Fruit fly (Drosophila melanogaster) whole organism, embryonic: ENCODE data around the gene CG7953.

Source experiments
- CG10959 ChIP-seq: fragments of 200-800 bp; sonication (Bioruptor generic); IDR thresholded peaks from 2 replicates; pipeline ENCODE4 v1.3.6; 2022; ENCODE audit warnings: missing biosample characterization, missing genetic modification characterization
- CG11504 ChIP-seq: fragments of 200-800 bp; sonication (Bioruptor generic); optimal IDR thresholded peaks from 3 replicates; lab custom pipeline; 2019; ENCODE audit warnings: missing biosample characterization, mild to moderate bottlenecking, missing genetic modification characterization, moderate library complexity
- CG13296 ChIP-seq: fragments of 200-800 bp; sonication (Bioruptor generic); optimal IDR thresholded peaks from 3 replicates; lab custom pipeline; 2018; ENCODE audit warnings: missing biosample characterization, mild to moderate bottlenecking, missing genetic modification characterization
- CG17328 ChIP-seq: fragments of 200-800 bp; sonication (Bioruptor generic); IDR thresholded peaks from 2 replicates; pipeline ENCODE4 v1.3.6; 2022; ENCODE audit warnings: missing biosample characterization, missing genetic modification characterization
- CG17385 ChIP-seq: fragments of 200-800 bp; sonication (Bioruptor generic); optimal IDR thresholded peaks from 3 replicates; lab custom pipeline; 2018; ENCODE audit warnings: missing biosample characterization, mild to moderate bottlenecking, missing genetic modification characterization
- CG17912 ChIP-seq: fragments of 200-800 bp; sonication (Bioruptor generic); optimal IDR thresholded peaks from 2 replicates; lab custom pipeline; 2018; ENCODE audit warnings: missing biosample characterization, mild to moderate bottlenecking, missing genetic modification characterization
- CG18599 ChIP-seq: fragments of 200-800 bp; sonication (Bioruptor generic); optimal IDR thresholded peaks from 3 replicates; lab custom pipeline; 2017; ENCODE audit warnings: missing biosample characterization, missing genetic modification characterization, mild to moderate bottlenecking, moderate library complexity, missing genetic modification reagents
- CG2199 ChIP-seq: fragments of 200-800 bp; sonication (Bioruptor generic); IDR thresholded peaks from 3 replicates; pipeline ENCODE4 v1.3.6; 2022; ENCODE audit warnings: missing biosample characterization, missing genetic modification characterization
- CG2875 ChIP-seq: fragments of 200-800 bp; sonication (Bioruptor generic); optimal IDR thresholded peaks from 2 replicates; lab custom pipeline; 2017; ENCODE audit warnings: missing biosample characterization, mild to moderate bottlenecking, missing genetic modification characterization, missing genetic modification reagents
- CG31365 ChIP-seq: fragments of 200-800 bp; sonication (Bioruptor generic); optimal IDR thresholded peaks from 2 replicates; lab custom pipeline; 2018; ENCODE audit warnings: missing biosample characterization, mild to moderate bottlenecking, missing genetic modification characterization
- CG34376 ChIP-seq: fragments of 200-800 bp; sonication (Bioruptor generic); optimal IDR thresholded peaks from 2 replicates; lab custom pipeline; 2018; ENCODE audit warnings: missing biosample characterization, mild to moderate bottlenecking, missing genetic modification characterization
- CG4617 ChIP-seq: fragments of 200-800 bp; sonication (Bioruptor generic); optimal IDR thresholded peaks from 3 replicates; lab custom pipeline; 2016; ENCODE audit warnings: missing biosample characterization, missing genetic modification characterization, borderline replicate concordance
- CG4854 ChIP-seq: fragments of 200-800 bp; sonication (Bioruptor generic); optimal IDR thresholded peaks from 2 replicates; lab custom pipeline; 2016; ENCODE audit warnings: missing biosample characterization, missing genetic modification characterization, inconsistent platforms
- CG6272 ChIP-seq: fragments of 200-800 bp; sonication (Bioruptor generic); IDR thresholded peaks from 2 replicates; pipeline ENCODE4 v1.3.6; 2022; ENCODE audit warnings: missing biosample characterization, missing genetic modification characterization
- CG7839 ChIP-seq: fragments of 200-800 bp; sonication (Bioruptor generic); optimal IDR thresholded peaks from 3 replicates; lab custom pipeline; 2018; ENCODE audit warnings: missing biosample characterization, mild to moderate bottlenecking, missing genetic modification characterization, moderate library complexity
- CG8281 ChIP-seq: fragments of 200-800 bp; sonication (Bioruptor generic); optimal IDR thresholded peaks from 2 replicates; lab custom pipeline; 2018; ENCODE audit warnings: missing biosample characterization, mild to moderate bottlenecking, missing genetic modification characterization, moderate library complexity
- Dip2 ChIP-seq: fragments of 200-800 bp; sonication (Bioruptor generic); IDR thresholded peaks from 2 replicates; pipeline ENCODE4 v1.3.6; 2022; ENCODE audit warnings: missing biosample characterization, missing genetic modification characterization
- Dll ChIP-seq: fragments of 200-800 bp; sonication (Bioruptor generic); IDR thresholded peaks from 4 replicates; pipeline ENCODE4 v1.3.6; 2022; ENCODE audit warnings: missing biosample characterization, missing genetic modification characterization; ENCODE audit not compliant: partially characterized antibody
- Doc3 ChIP-seq: fragments of 200-800 bp; sonication (Bioruptor generic); IDR thresholded peaks from 3 replicates; pipeline ENCODE4 v1.3.6; 2022; ENCODE audit warnings: missing biosample characterization, missing genetic modification characterization; ENCODE audit not compliant: partially characterized antibody
- Fer1 ChIP-seq: fragments of 200-800 bp; sonication (Bioruptor generic); optimal IDR thresholded peaks from 2 replicates; lab custom pipeline; 2017; ENCODE audit warnings: missing biosample characterization, mild to moderate bottlenecking, missing genetic modification characterization
- H2.0 ChIP-seq: fragments of 200-800 bp; sonication (Bioruptor generic); IDR thresholded peaks from 2 replicates; pipeline ENCODE4 v1.3.6; 2022; ENCODE audit warnings: missing biosample characterization, missing genetic modification characterization
- HLH54F ChIP-seq: fragments of 200-800 bp; sonication (Bioruptor generic); optimal IDR thresholded peaks from 3 replicates; lab custom pipeline; 2016; ENCODE audit warnings: missing biosample characterization, missing genetic modification characterization
- Hey ChIP-seq: fragments of 200-800 bp; sonication (Bioruptor generic); optimal IDR thresholded peaks from 3 replicates; lab custom pipeline; 2018; ENCODE audit warnings: missing biosample characterization, mild to moderate bottlenecking, missing genetic modification characterization
- Hmr ChIP-seq: fragments of 200-800 bp; sonication (Bioruptor generic); optimal IDR thresholded peaks from 3 replicates; lab custom pipeline; 2017; ENCODE audit warnings: mild to moderate bottlenecking, missing biosample characterization, missing genetic modification reagents, missing genetic modification characterization
- Lpt ChIP-seq: fragments of >200 bp; optimal IDR thresholded peaks from 2 replicates; lab custom pipeline; 2018; ENCODE audit warnings: missing biosample characterization, missing genetic modification characterization
- Mrtf ChIP-seq: fragments of 200-800 bp; sonication (Bioruptor generic); IDR thresholded peaks from 3 replicates; pipeline ENCODE4 v1.3.6; 2022; ENCODE audit warnings: missing biosample characterization, missing genetic modification characterization
- Myb ChIP-seq: fragments of 200-800 bp; sonication (Bioruptor generic); optimal IDR thresholded peaks from 2 replicates; lab custom pipeline; 2016; ENCODE audit warnings: missing biosample characterization, missing genetic modification characterization
- Oli ChIP-seq: fragments of 200-800 bp; sonication (Bioruptor generic); optimal IDR thresholded peaks from 2 replicates; lab custom pipeline; 2018; ENCODE audit warnings: missing biosample characterization, mild to moderate bottlenecking, missing genetic modification characterization, moderate library complexity
- Opbp ChIP-seq: fragments of 200-800 bp; sonication (Bioruptor generic); IDR thresholded peaks from 3 replicates; pipeline ENCODE4 v1.3.6; 2022; ENCODE audit warnings: missing biosample characterization, missing genetic modification characterization; ENCODE audit not compliant: partially characterized antibody
- Poxn ChIP-seq: fragments of 200-800 bp; sonication (Bioruptor generic); IDR thresholded peaks from 2 replicates; pipeline ENCODE4 v1.3.6; 2022; ENCODE audit warnings: missing biosample characterization, missing genetic modification characterization
- Vsx1 ChIP-seq: fragments of 200-800 bp; sonication (Bioruptor generic); optimal IDR thresholded peaks from 2 replicates; lab custom pipeline; 2017; ENCODE audit warnings: missing biosample characterization, mild to moderate bottlenecking, missing genetic modification characterization, missing genetic modification reagents
- amos ChIP-seq: fragments of 200-800 bp; sonication (Bioruptor generic); IDR thresholded peaks from 2 replicates; pipeline ENCODE4 v1.3.6; 2022; ENCODE audit warnings: missing biosample characterization, missing genetic modification characterization; ENCODE audit not compliant: partially characterized antibody
- ash1 ChIP-seq: fragments of 200-800 bp; sonication (Bioruptor generic); optimal IDR thresholded peaks from 2 replicates; lab custom pipeline; 2018; ENCODE audit warnings: missing biosample characterization, mild to moderate bottlenecking, missing genetic modification characterization
- btn ChIP-seq: fragments of 200-800 bp; sonication (Bioruptor generic); optimal IDR thresholded peaks from 2 replicates; lab custom pipeline; 2016; ENCODE audit warnings: missing biosample characterization, missing genetic modification characterization
- caup ChIP-seq: fragments of 200-800 bp; sonication (Bioruptor generic); optimal IDR thresholded peaks from 3 replicates; lab custom pipeline; 2017; ENCODE audit warnings: missing biosample characterization, mild to moderate bottlenecking, missing genetic modification characterization, moderate library complexity; ENCODE audit not compliant: severe bottlenecking
- dati ChIP-seq: fragments of 200-800 bp; sonication (Bioruptor generic); IDR thresholded peaks from 2 replicates; pipeline ENCODE4 v1.3.6; 2022; ENCODE audit warnings: missing biosample characterization, missing genetic modification characterization
- dmrt11E ChIP-seq: fragments of 200-800 bp; sonication (Bioruptor generic); optimal IDR thresholded peaks from 3 replicates; lab custom pipeline; 2018; ENCODE audit warnings: missing biosample characterization, mild to moderate bottlenecking, missing genetic modification characterization, moderate library complexity
- fd64A ChIP-seq: fragments of 200-800 bp; sonication (Bioruptor generic); optimal IDR thresholded peaks from 3 replicates; lab custom pipeline; 2018; ENCODE audit warnings: missing biosample characterization, mild to moderate bottlenecking, missing genetic modification characterization
- jing ChIP-seq: fragments of 200-800 bp; sonication (Bioruptor generic); optimal IDR thresholded peaks from 2 replicates; lab custom pipeline; 2018; ENCODE audit warnings: missing biosample characterization, mild to moderate bottlenecking, missing genetic modification characterization
- ken ChIP-seq: fragments of 200-800 bp; sonication (Bioruptor generic); IDR thresholded peaks from 3 replicates; pipeline ENCODE4 v1.3.6; 2022; ENCODE audit warnings: missing biosample characterization, missing genetic modification characterization
- knrl ChIP-seq: fragments of 200-800 bp; sonication (Bioruptor generic); IDR thresholded peaks from 3 replicates; pipeline ENCODE4 v1.3.6; 2022; ENCODE audit warnings: missing biosample characterization, missing genetic modification characterization; ENCODE audit not compliant: partially characterized antibody
- mld ChIP-seq: fragments of 200-800 bp; sonication (Bioruptor generic); IDR thresholded peaks from 3 replicates; pipeline ENCODE4 v1.3.6; 2022; ENCODE audit warnings: missing biosample characterization, missing genetic modification characterization; ENCODE audit not compliant: partially characterized antibody
- nerfin-2 ChIP-seq: fragments of 200-800 bp; sonication (Bioruptor generic); IDR thresholded peaks from 2 replicates; pipeline ENCODE4 v1.3.6; 2022; ENCODE audit warnings: missing biosample characterization, missing genetic modification characterization; ENCODE audit not compliant: partially characterized antibody
- oc ChIP-seq: fragments of 200-800 bp; sonication (Bioruptor generic); optimal IDR thresholded peaks from 2 replicates; lab custom pipeline; 2018; ENCODE audit warnings: missing biosample characterization, mild to moderate bottlenecking, missing genetic modification characterization, moderate library complexity
- phol ChIP-seq: fragments of 200-800 bp; sonication (Bioruptor generic); optimal IDR thresholded peaks from 3 replicates; lab custom pipeline; 2018; ENCODE audit warnings: missing biosample characterization, mild to moderate bottlenecking, missing genetic modification characterization, moderate library complexity
- ranshi ChIP-seq: fragments of 200-800 bp; sonication (Bioruptor generic); IDR thresholded peaks from 2 replicates; pipeline ENCODE4 v1.3.6; 2022; ENCODE audit warnings: missing biosample characterization, missing genetic modification characterization
- repo ChIP-seq: fragments of 200-800 bp; sonication (Bioruptor generic); optimal IDR thresholded peaks from 2 replicates; lab custom pipeline; 2016; ENCODE audit warnings: missing biosample characterization, missing genetic modification characterization
- twi ChIP-seq: fragments of 200-800 bp; optimal IDR thresholded peaks from 2 replicates; lab custom pipeline; 2019; ENCODE audit warnings: missing biosample characterization, mild to moderate bottlenecking, missing genetic modification characterization, moderate library complexity
- usp ChIP-seq: fragments of >200 bp; optimal IDR thresholded peaks from 2 replicates; lab custom pipeline; 2017; ENCODE audit warnings: missing biosample characterization, missing genetic modification characterization
- zen ChIP-seq: fragments of 200-800 bp; sonication (Bioruptor generic); optimal IDR thresholded peaks from 3 replicates; lab custom pipeline; 2018; ENCODE audit warnings: missing biosample characterization, mild to moderate bottlenecking, missing genetic modification characterization, moderate library complexity

CG7953 gene

dm6 chr2L:13811323-13811722, 36.4 kb upstream of the CG7953 start, which contains the start of the genes Adat1 and CG16865 (continued):
- TF ChIP-seq Poxn (GFP tag; lab: Robert Waterston, UW) (no peak), btn (GFP tag; lab: Kevin White, UChicago) (no peak), CG17385 (GFP tag; lab: Kevin White, UChicago) (no peak), fd64A (no peak), usp (GFP tag; lab: Kevin White, UChicago) (no peak), CG17328 (no peak), CG13296 (GFP tag; lab: Kevin White, UChicago) (no peak), Opbp (GFP tag; lab: Robert Waterston, UW) (0 out of 3 replicates have a peak, but pooled peaks have one; percentile 31), ash1 (no peak), Doc3 (GFP tag; lab: Robert Waterston, UW) (0 out of 3 replicates have a peak, but pooled peaks have one; percentile 28), knrl (GFP tag; lab: Robert Waterston, UW) (0 out of 3 replicates have a peak, but pooled peaks have one; percentile 15), CG31365 (tag; lab: Kevin White, UChicago) (no peak), CG11504 (tag; lab: Kevin White, UChicago) (no peak), CG6272 (no peak), CG2875 (GFP tag; lab: Kevin White, UChicago) (no peak), CG7839 (tag; lab: Kevin White, UChicago) (no peak), Lpt (no peak), twi (no peak), CG4854 (GFP tag; lab: Kevin White, UChicago) (no peak), Hey (no peak), ken (GFP tag; lab: Robert Waterston, UW) (no peak), Dll (GFP tag; lab: Robert Waterston, UW) (peak; percentile 72; the same call in 3 of the 4 replicates), CG4617 (GFP tag; lab: Kevin White, UChicago) (peak; percentile 74), H2.0 (no peak), phol (tag; lab: Kevin White, UChicago) (peak; percentile 34), jing (GFP tag; lab: Kevin White, UChicago) (no peak), Fer1 (GFP tag; lab: Kevin White, UChicago) (peak; percentile 21), repo (GFP tag; lab: Kevin White, UChicago) (no peak), caup (GFP tag; lab: Kevin White, UChicago) (no peak), HLH54F (GFP tag; lab: Kevin White, UChicago) (no peak), CG17912 (GFP tag; lab: Kevin White, UChicago) (no peak), CG2199 (GFP tag; lab: Robert Waterston, UW) (no peak), CG18599 (GFP tag; lab: Kevin White, UChicago) (no peak), Myb (GFP tag; lab: Kevin White, UChicago) (peak; percentile 26), dmrt11E (no peak), Hmr (no peak), nerfin-2 (GFP tag; lab: Robert Waterston, UW) (peak; percentile 25; the same call in 1 of the 2 replicates), CG10959 (no peak), Dip2 (no peak), CG34376 (GFP tag; lab: Kevin White, UChicago) (no peak), Mrtf (GFP tag; lab: Robert Waterston, UW) (no peak), ranshi (GFP tag; lab: Robert Waterston, UW) (no peak), Oli (tag; lab: Kevin White, UChicago) (no peak), mld (GFP tag; lab: Robert Waterston, UW) (no peak), oc (tag; lab: Kevin White, UChicago) (no peak), amos (peak; percentile 51; the same call in 1 of the 2 replicates), CG8281 (tag; lab: Kevin White, UChicago) (no peak), dati (no peak), zen (no peak), Vsx1 (no peak)
